Fruit fly (Drosophila melanogaster) whole organism: ENCODE measurements around the gene Lectin-galC1.

ENCODE experiments used
- CG8478 ChIP-seq: fragments of >200 bp; optimal IDR thresholded peaks from 2 replicates; lab custom pipeline; 2018; ENCODE audit warnings: inconsistent platforms
- pan ChIP-seq: fragments of >200 bp; optimal IDR thresholded peaks from 2 replicates; lab custom pipeline; 2017
- usp ChIP-seq: fragments of >200 bp; optimal IDR thresholded peaks from 2 replicates; lab custom pipeline; 2017; ENCODE audit warnings: missing biosample characterization, missing genetic modification characterization, mixed read lengths

DNA sequence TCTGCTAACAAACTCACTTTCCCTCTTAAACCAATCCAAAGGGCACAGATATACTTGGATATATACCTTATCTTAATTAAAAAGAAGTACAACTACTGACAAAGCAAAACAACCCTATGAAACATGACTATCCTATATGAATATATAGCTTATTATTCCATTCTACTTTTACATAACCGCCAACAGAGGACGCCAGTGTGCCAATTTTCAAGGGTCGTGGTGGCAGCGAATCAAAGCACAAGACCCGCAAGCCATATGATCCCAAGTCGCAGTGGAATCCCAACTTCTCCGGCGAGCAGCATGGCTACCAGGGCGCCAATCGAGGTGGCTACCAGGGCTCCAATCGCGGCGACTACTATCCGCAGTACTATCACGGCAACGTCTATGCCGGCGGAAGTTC is 34.9 kb upstream of the Lectin-galC1 start:
- TF ChIP-seq pan (lab: Kevin White, UChicago) (no peak), CG8478 (no peak), usp (no peak)
